Fruit fly (Drosophila melanogaster): ENCODE results near the gene Tsp66E.

dm6 chr3L:8953962-8954647, 41.8 kb downstream of the Tsp66E start, which contains the start of the genes CG43783 and orb2:
- TF ChIP-seq psq (optimal IDR thresholded peaks at IDR 0.05): no peak
- no peak for TF ChIP-seq Dll (optimal IDR thresholded peaks at IDR 0.05)
- no peak for TF ChIP-seq pan (optimal IDR thresholded peaks at IDR 0.05)
- no peak for TF ChIP-seq usp (GFP tag; optimal IDR thresholded peaks at IDR 0.05)
